Fruit fly (Drosophila melanogaster): ENCODE results near the gene Gdap1.

The Gdap1 gene

dm6 chr3L:5182255-5182993, 40.7 kb downstream of the Gdap1 start (continued):
- TF ChIP-seq Taf1 (GFP tag; IDR thresholded peaks at IDR 0.05), result no peak
- TF ChIP-seq org-1 (GFP tag; optimal IDR thresholded peaks at IDR 0.05), result peak; percentile 2
- no peak for TF ChIP-seq zfh1 (GFP tag; IDR thresholded peaks at IDR 0.05)
- peak; percentile 14 for TF ChIP-seq mam (GFP tag; optimal IDR thresholded peaks at IDR 0.05)
- peak; percentile 36 for TF ChIP-seq CoRest (tag; optimal IDR thresholded peaks at IDR 0.05)
- no peak for TF ChIP-seq Tbp (GFP tag; optimal IDR thresholded peaks at IDR 0.05)
- TF ChIP-seq run (tag; optimal IDR thresholded peaks at IDR 0.05), result no peak
- TF ChIP-seq B-H1 (GFP tag; IDR thresholded peaks at IDR 0.05), result peak; percentile 48; the same call in 2 of the 3 replicates
- TF ChIP-seq CG15479 (GFP tag; optimal IDR thresholded peaks at IDR 0.05), result no peak
- TF ChIP-seq row (GFP tag; IDR thresholded peaks at IDR 0.05), result peak; percentile 71
- no peak for TF ChIP-seq crc (GFP tag; optimal IDR thresholded peaks at IDR 0.05)
- TF ChIP-seq lov (optimal IDR thresholded peaks at IDR 0.05), result no peak
- no peak for TF ChIP-seq lov (GFP tag; IDR thresholded peaks at IDR 0.05)
- TF ChIP-seq wdn (GFP tag; IDR thresholded peaks at IDR 0.05), result peak; percentile 27; the same call in 1 of the 2 replicates
- no peak for TF ChIP-seq toy (GFP tag; IDR thresholded peaks at IDR 0.05)
- no peak for TF ChIP-seq CG33213 (GFP tag; optimal IDR thresholded peaks at IDR 0.05)
- TF ChIP-seq sisA (GFP tag; IDR thresholded peaks at IDR 0.05), result peak; percentile 46
- TF ChIP-seq CG3281 (GFP tag; optimal IDR thresholded peaks at IDR 0.05), result peak; percentile 51
- peak; percentile 36 for TF ChIP-seq CG30403 (GFP tag; optimal IDR thresholded peaks at IDR 0.05)
- no peak for TF ChIP-seq bigmax (GFP tag; optimal IDR thresholded peaks at IDR 0.05)
- TF ChIP-seq Atf-2 (GFP tag; optimal IDR thresholded peaks at IDR 0.05), result no peak
- no peak for TF ChIP-seq HLH4C (GFP tag; IDR thresholded peaks at IDR 0.05; ENCODE audit: partially characterized antibody)
- TF ChIP-seq cwo (GFP tag; optimal IDR thresholded peaks at IDR 0.05), result peak; percentile 62
- no peak for TF ChIP-seq CG12942 (GFP tag; optimal IDR thresholded peaks at IDR 0.05)
- peak; percentile 59 for TF ChIP-seq dmrt99B (tag; optimal IDR thresholded peaks at IDR 0.05)
- no peak for TF ChIP-seq pfk (GFP tag; optimal IDR thresholded peaks at IDR 0.05)
- TF ChIP-seq Hey (tag; optimal IDR thresholded peaks at IDR 0.05), result no peak
- TF ChIP-seq Drgx (GFP tag; IDR thresholded peaks at IDR 0.05), result 0 out of 2 replicates have a peak, but pooled peaks have one; percentile 14
- no peak for TF ChIP-seq ken (GFP tag; IDR thresholded peaks at IDR 0.05)
- no peak for TF ChIP-seq NC2β (GFP tag; optimal IDR thresholded peaks at IDR 0.05)
- TF ChIP-seq gsb-n (tag; optimal IDR thresholded peaks at IDR 0.05), result peak; percentile 3
- no peak for TF ChIP-seq salm (tag; optimal IDR thresholded peaks at IDR 0.05)
- TF ChIP-seq CG16813 (GFP tag; IDR thresholded peaks at IDR 0.05; ENCODE audit: partially characterized antibody), result no peak
- TF ChIP-seq CG11695 (GFP tag; IDR thresholded peaks at IDR 0.05), result peak; percentile 36; the same call in 1 of the 3 replicates
- no peak for TF ChIP-seq CG6813 (GFP tag; optimal IDR thresholded peaks at IDR 0.05)
- TF ChIP-seq fd64A (GFP tag; optimal IDR thresholded peaks at IDR 0.05), result no peak
- TF ChIP-seq Sry-δ (GFP tag; optimal IDR thresholded peaks at IDR 0.05), result peak; percentile 6
- TF ChIP-seq CrebB (tag; optimal IDR thresholded peaks at IDR 0.05), result peak; percentile 11
- TF ChIP-seq CG18011 (GFP tag; optimal IDR thresholded peaks at IDR 0.05), result no peak
- no peak for TF ChIP-seq Neu2 (GFP tag; optimal IDR thresholded peaks at IDR 0.05; ENCODE audit: borderline replicate concordance)
- no peak for TF ChIP-seq CG2129 (GFP tag; IDR thresholded peaks at IDR 0.05; ENCODE audit: partially characterized antibody)
- no peak for TF ChIP-seq Sin3A (optimal IDR thresholded peaks at IDR 0.05)
- peak; percentile 5 for TF ChIP-seq Bteb2 (GFP tag; optimal IDR thresholded peaks at IDR 0.05)
- TF ChIP-seq CG10431 (GFP tag; optimal IDR thresholded peaks at IDR 0.05), result no peak
- peak; percentile 43 for TF ChIP-seq Oli (tag; optimal IDR thresholded peaks at IDR 0.05)
- TF ChIP-seq danr (GFP tag; IDR thresholded peaks at IDR 0.05), result no peak
- TF ChIP-seq CG14441 (GFP tag; IDR thresholded peaks at IDR 0.05), result peak; percentile 46; the same call in 1 of the 2 replicates
- TF ChIP-seq CG12071 (GFP tag; optimal IDR thresholded peaks at IDR 0.05), result no peak
- TF ChIP-seq sc (optimal IDR thresholded peaks at IDR 0.05), result no peak
- TF ChIP-seq sc (GFP tag; optimal IDR thresholded peaks at IDR 0.05), result no peak
- no peak for TF ChIP-seq Lim3 (GFP tag; IDR thresholded peaks at IDR 0.05)

All from whole organism, embryonic.